Worm (Caenorhabditis elegans) whole organism, L4 larva: ENCODE data around the gene B0222.5.
A peak's percentile ranks its signal among the peaks of the same experiment; 100 is the strongest.

Source experiments
- D1046.2 ChIP-seq: fragments of 200-800 bp; sonication (Bioruptor generic); IDR thresholded peaks from 2 replicates; pipeline ENCODE4 v1.3.6; 2022; ENCODE audit warnings: missing genetic modification characterization, missing compliant biosample characterization
- F26F4.8 ChIP-seq: fragments of 200-800 bp; sonication (Bioruptor generic); conservative IDR thresholded peaks from 2 replicates; pipeline ENCODE4 v1.3.6; 2022; ENCODE audit warnings: missing genetic modification characterization, missing compliant biosample characterization
- F49E8.2 ChIP-seq: sonication (generic microtip); optimal IDR thresholded peaks from 2 replicates; lab custom pipeline; 2016; ENCODE audit warnings: missing compliant biosample characterization, mild to moderate bottlenecking, missing genetic modification characterization, borderline replicate concordance
- R02D3.7 ChIP-seq: fragments of 150-350 bp; sonication (generic microtip); optimal IDR thresholded peaks from 3 replicates; lab custom pipeline; 2014; ENCODE audit warnings: missing biosample characterization, missing genetic modification characterization
- Y105C5A.15 ChIP-seq: fragments of 200-800 bp; sonication (Bioruptor generic); IDR thresholded peaks from 2 replicates; pipeline ENCODE4 v1.3.6; 2022; ENCODE audit warnings: missing genetic modification characterization, missing compliant biosample characterization
- Y5F2A.4 ChIP-seq: fragments of 200-800 bp; sonication (Bioruptor generic); optimal IDR thresholded peaks from 2 replicates; lab custom pipeline; 2018; ENCODE audit warnings: mild to moderate bottlenecking, missing genetic modification characterization, missing compliant biosample characterization
- ZK337.2 ChIP-seq: fragments of 200-800 bp; sonication (Bioruptor generic); IDR thresholded peaks from 2 replicates; pipeline ENCODE4 v1.3.6; 2022; ENCODE audit warnings: missing genetic modification reagents, missing genetic modification characterization, missing compliant biosample characterization
- ZK546.5 ChIP-seq, 2 experiments: sonication (generic microtip); optimal IDR thresholded peaks; 2 replicates each; lab custom pipeline; 2017; ENCODE audit warnings: missing biosample characterization in 2 of 2, missing genetic modification characterization in 2 of 2
- aha-1 ChIP-seq: fragments of 150-350 bp; peaks from one replicate; lab custom pipeline; 2014; ENCODE audit warnings: missing biosample characterization, missing genetic modification characterization
- aly-2 ChIP-seq: sonication (generic microtip); optimal IDR thresholded peaks from 2 replicates; lab custom pipeline; 2018; ENCODE audit warnings: missing biosample characterization, missing genetic modification characterization
- ceh-20 ChIP-seq: fragments of 200-800 bp; sonication (Bioruptor generic); IDR thresholded peaks from 2 replicates; pipeline ENCODE4 v1.3.6; 2022; ENCODE audit warnings: missing genetic modification reagents, missing genetic modification characterization, missing compliant biosample characterization
- ceh-32 ChIP-seq: sonication (generic microtip); optimal IDR thresholded peaks from 2 replicates; lab custom pipeline; 2016; ENCODE audit warnings: mild to moderate bottlenecking, missing genetic modification characterization, missing compliant biosample characterization; ENCODE audit not compliant: poor library complexity
- ces-1 ChIP-seq: fragments of 150-350 bp; sonication (generic microtip); optimal IDR thresholded peaks from 4 replicates; lab custom pipeline; 2014; ENCODE audit warnings: missing biosample characterization, missing genetic modification reagents, missing genetic modification characterization
- daf-16 ChIP-seq, 3 experiments: sonication (generic microtip); optimal IDR thresholded peaks; 2 replicates each; lab custom pipeline; 2016 to 2017; ENCODE audit warnings: missing genetic modification characterization in 3 of 3, missing genetic modification reagents in 3 of 3, mild to moderate bottlenecking in 2 of 3, missing compliant biosample characterization in 2 of 3, missing biosample characterization in 1 of 3, moderate library complexity in 1 of 3
- dmd-6 ChIP-seq: fragments of 200-800 bp; sonication (Bioruptor generic); IDR thresholded peaks from 2 replicates; pipeline ENCODE4 v1.3.6; 2022; ENCODE audit warnings: missing genetic modification reagents, missing genetic modification characterization, missing compliant biosample characterization
- dmd-8 ChIP-seq: fragments of 200-800 bp; sonication (Bioruptor generic); IDR thresholded peaks from 2 replicates; pipeline ENCODE4 v1.3.6; 2022; ENCODE audit warnings: missing genetic modification characterization, missing compliant biosample characterization
- dpl-1 ChIP-seq: fragments of 150-350 bp; optimal IDR thresholded peaks from 2 replicates; lab custom pipeline; 2014; ENCODE audit warnings: missing biosample characterization, missing genetic modification reagents, missing genetic modification characterization
- dve-1 ChIP-seq: sonication (generic microtip); optimal IDR thresholded peaks from 2 replicates; lab custom pipeline; 2017; ENCODE audit warnings: antibody characterized with exemption, mild to moderate bottlenecking, missing genetic modification characterization, missing compliant biosample characterization; ENCODE audit not compliant: insufficient read depth
- egl-27 ChIP-seq: sonication (generic microtip); optimal IDR thresholded peaks from 3 replicates; lab custom pipeline; 2017; ENCODE audit warnings: missing biosample characterization, missing genetic modification reagents, missing genetic modification characterization
- egl-43 ChIP-seq: fragments of 200-800 bp; sonication (Bioruptor generic); IDR thresholded peaks from 2 replicates; pipeline ENCODE4 v1.3.6; 2022; ENCODE audit warnings: missing genetic modification reagents, missing genetic modification characterization, missing compliant biosample characterization
- hlh-11 ChIP-seq: fragments of 200-800 bp; sonication (Bioruptor generic); optimal IDR thresholded peaks from 2 replicates; lab custom pipeline; 2018; ENCODE audit warnings: mild to moderate bottlenecking, missing genetic modification characterization, missing compliant biosample characterization
- hmg-1.1 ChIP-seq: fragments of 200-800 bp; sonication (Bioruptor generic); IDR thresholded peaks from 2 replicates; pipeline ENCODE4 v1.3.6; 2022; ENCODE audit warnings: missing genetic modification reagents, missing genetic modification characterization, missing compliant biosample characterization
- jun-1 ChIP-seq: fragments of 150-350 bp; optimal IDR thresholded peaks from 2 replicates; lab custom pipeline; 2014; ENCODE audit warnings: missing biosample characterization, missing genetic modification reagents, missing genetic modification characterization
- lin-38 ChIP-seq: fragments of 200-800 bp; sonication (Bioruptor generic); IDR thresholded peaks from 2 replicates; pipeline ENCODE4 v1.3.6; 2022; ENCODE audit warnings: missing genetic modification reagents, missing genetic modification characterization, missing compliant biosample characterization
- lin-39 ChIP-seq: fragments of 150-350 bp; optimal IDR thresholded peaks from 2 replicates; lab custom pipeline; 2014; ENCODE audit warnings: missing biosample characterization, missing genetic modification reagents, missing genetic modification characterization
- lir-3 ChIP-seq: sonication (generic microtip); optimal IDR thresholded peaks from 2 replicates; lab custom pipeline; 2016; ENCODE audit warnings: mild to moderate bottlenecking, missing genetic modification characterization, missing compliant biosample characterization
- lsy-2 ChIP-seq, 2 experiments: fragments of 150-350 bp in 1 of 2; sonication (generic microtip) in 1 of 2; optimal IDR thresholded peaks; 2 replicates each; lab custom pipeline; 2014 to 2017; ENCODE audit warnings: missing biosample characterization in 2 of 2, missing genetic modification characterization in 2 of 2
- madf-5 ChIP-seq, 2 experiments: fragments of 200-800 bp; sonication (Bioruptor generic); IDR thresholded peaks; 2 replicates each; pipeline ENCODE4 v1.3.6; 2022; ENCODE audit warnings: missing compliant biosample characterization in 2 of 2, missing genetic modification characterization in 2 of 2
- mdt-29 ChIP-seq: fragments of 200-800 bp; sonication (Bioruptor generic); IDR thresholded peaks from 2 replicates; pipeline ENCODE4 v1.3.6; 2022; ENCODE audit warnings: missing genetic modification reagents, missing genetic modification characterization, missing compliant biosample characterization
- mep-1 ChIP-seq: fragments of 150-350 bp; sonication (generic microtip); optimal IDR thresholded peaks from 3 replicates; lab custom pipeline; 2014; ENCODE audit warnings: missing biosample characterization, missing genetic modification characterization
- nhr-102 ChIP-seq: sonication (generic microtip); optimal IDR thresholded peaks from 2 replicates; lab custom pipeline; 2016; ENCODE audit warnings: mild to moderate bottlenecking, missing genetic modification characterization, moderate library complexity, missing compliant biosample characterization
- nhr-237 ChIP-seq: sonication (generic microtip); optimal IDR thresholded peaks from 2 replicates; lab custom pipeline; 2017; ENCODE audit warnings: missing biosample characterization, missing genetic modification characterization
- nhr-28 ChIP-seq: fragments of 150-350 bp; optimal IDR thresholded peaks from 2 replicates; lab custom pipeline; 2014; ENCODE audit warnings: missing biosample characterization, missing genetic modification characterization
- nhr-41 ChIP-seq: fragments of 200-800 bp; sonication (Bioruptor generic); IDR thresholded peaks from 2 replicates; pipeline ENCODE4 v1.3.6; 2022; ENCODE audit warnings: missing genetic modification reagents, missing genetic modification characterization, missing compliant biosample characterization
- nhr-48 ChIP-seq: sonication (generic microtip); optimal IDR thresholded peaks from 2 replicates; lab custom pipeline; 2016; ENCODE audit warnings: mild to moderate bottlenecking, missing genetic modification characterization, missing compliant biosample characterization
- nhr-6 ChIP-seq: fragments of 150-350 bp; optimal IDR thresholded peaks from 2 replicates; lab custom pipeline; 2014; ENCODE audit warnings: missing biosample characterization, missing genetic modification characterization
- nhr-77 ChIP-seq: fragments of 150-350 bp; optimal IDR thresholded peaks from 2 replicates; lab custom pipeline; 2014; ENCODE audit warnings: missing biosample characterization, missing genetic modification characterization
- php-3 ChIP-seq: fragments of 200-800 bp; sonication (Bioruptor generic); IDR thresholded peaks from 2 replicates; pipeline ENCODE4 v1.3.6; 2022; ENCODE audit warnings: missing genetic modification reagents, missing genetic modification characterization, missing compliant biosample characterization
- pqm-1 ChIP-seq: sonication (generic microtip); optimal IDR thresholded peaks from 2 replicates; lab custom pipeline; 2017; ENCODE audit warnings: missing biosample characterization, missing genetic modification characterization
- set-16 ChIP-seq: fragments of 200-800 bp; sonication (Bioruptor generic); IDR thresholded peaks from 2 replicates; pipeline ENCODE4 v1.3.6; 2022; ENCODE audit warnings: missing genetic modification reagents, missing genetic modification characterization, missing compliant biosample characterization
- spr-1 ChIP-seq: sonication (generic microtip); optimal IDR thresholded peaks from 2 replicates; lab custom pipeline; 2016; ENCODE audit warnings: mild to moderate bottlenecking, missing genetic modification characterization, missing compliant biosample characterization
- spr-3 ChIP-seq: fragments of 200-800 bp; sonication (Bioruptor generic); optimal IDR thresholded peaks from 2 replicates; lab custom pipeline; 2018; ENCODE audit warnings: mild to moderate bottlenecking, missing genetic modification characterization, missing compliant biosample characterization
- tra-1 ChIP-seq: fragments of 200-800 bp; sonication (Bioruptor generic); IDR thresholded peaks from 2 replicates; pipeline ENCODE4 v1.3.6; 2022; ENCODE audit warnings: missing genetic modification reagents, missing genetic modification characterization, missing compliant biosample characterization
- unc-130 ChIP-seq: sonication (generic microtip); optimal IDR thresholded peaks from 2 replicates; lab custom pipeline; 2016; ENCODE audit warnings: missing genetic modification reagents, missing genetic modification characterization, missing compliant biosample characterization
- unc-62 ChIP-seq, 3 experiments: fragments of 150-350 bp in 1 of 3; sonication (generic microtip); optimal IDR thresholded peaks in 2 of 3; peaks in 1 of 3; 1 replicate in 1 of 3; 2 replicates in 2 of 3; lab custom pipeline; 2014 to 2017; ENCODE audit warnings: missing biosample characterization in 3 of 3, missing genetic modification characterization in 3 of 3, missing genetic modification reagents in 3 of 3, missing genotype in 1 of 3
- zag-1 ChIP-seq: fragments of 150-350 bp; optimal IDR thresholded peaks from 2 replicates; lab custom pipeline; 2014; ENCODE audit warnings: missing biosample characterization, missing genetic modification characterization
- zfp-2 ChIP-seq: sonication (generic microtip); optimal IDR thresholded peaks from 2 replicates; lab custom pipeline; 2016; ENCODE audit warnings: mild to moderate bottlenecking, missing genetic modification characterization, missing compliant biosample characterization
- ztf-11 ChIP-seq: fragments of 150-350 bp; optimal IDR thresholded peaks from 2 replicates; lab custom pipeline; 2014; ENCODE audit warnings: missing biosample characterization, missing genetic modification characterization

The B0222.5 gene

DNA sequence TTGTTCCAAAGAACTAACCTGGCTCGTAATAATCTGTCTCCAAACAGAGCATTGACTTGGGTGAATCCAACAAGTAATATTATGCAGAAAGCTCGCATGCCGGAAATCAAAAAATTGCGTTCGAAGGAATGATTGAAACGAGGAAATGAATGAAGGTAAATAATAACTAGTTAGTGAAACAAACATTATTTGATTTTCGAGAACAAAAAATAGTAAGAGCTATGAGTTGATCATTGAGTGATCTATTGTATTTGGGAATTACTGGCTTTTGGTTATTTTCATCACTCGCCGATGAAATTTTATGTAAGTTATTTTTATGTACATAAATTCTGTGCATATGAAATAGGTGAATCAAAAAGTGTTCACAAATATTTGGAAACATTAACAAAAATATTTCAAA lies at the start of gene B0222.5:
B0222.5 (minus strand) TSS at position 101 of the 400 bp plus-strand sequence.
- TF ChIP-seq Y105C5A.15 (GFP tag; lab: Robert Waterston, UW) (no peak), aha-1 (peak; percentile 66)

ce11 chrV:9202710-9203109 lies 48.0 kb upstream of the B0222.5 start, which contains the start of gene asp-2:
TSS of gene asp-2 (plus strand) at chrV:9203077.
- TF ChIP-seq daf-16 (GFP tag; optimal IDR thresholded peaks at IDR 0.05; lab: Kevin White, UChicago) (no peak), daf-16 (tag; optimal IDR thresholded peaks at IDR 0.05; lab: Kevin White, UChicago) (peak; percentile 63), spr-1 (tag; lab: Kevin White, UChicago) (no peak), ztf-11 (tag; lab: Kevin White, UChicago) (no peak), lin-38 (no peak), nhr-28 (tag; lab: Kevin White, UChicago) (peak; percentile 68), dve-1 (tag; lab: Kevin White, UChicago) (peak; percentile 74), aly-2 (tag; lab: Kevin White, UChicago) (no peak), R02D3.7 (tag; lab: Kevin White, UChicago) (no peak), lir-3 (tag; lab: Kevin White, UChicago) (no peak), nhr-77 (tag; lab: Kevin White, UChicago) (peak; percentile 20), lsy-2 (tag; optimal IDR thresholded peaks at IDR 0.05; lab: Kevin White, UChicago) (no peak), Y5F2A.4 (GFP tag; lab: Kevin White, UChicago) (no peak), ces-1 (GFP tag; lab: Kevin White, UChicago) (no peak), nhr-6 (tag; lab: Kevin White, UChicago) (no peak), egl-43 (GFP tag; lab: Robert Waterston, UW) (no peak), jun-1 (no peak), set-16 (GFP tag; lab: Robert Waterston, UW) (no peak), F49E8.2 (tag; lab: Kevin White, UChicago) (no peak), spr-3 (GFP tag; lab: Kevin White, UChicago) (no peak), dpl-1 (GFP tag; lab: Kevin White, UChicago) (no peak), egl-27 (tag; lab: Kevin White, UChicago) (no peak), dmd-8 (GFP tag; lab: Robert Waterston, UW) (no peak), ceh-32 (tag; lab: Kevin White, UChicago) (no peak), nhr-237 (tag; lab: Kevin White, UChicago) (no peak), D1046.2 (GFP tag; lab: Robert Waterston, UW) (no peak), madf-5 (GFP tag; IDR thresholded peaks at IDR 0.05; lab: Robert Waterston, UW) (no peak), ZK337.2 (no peak), hmg-1.1 (GFP tag; lab: Robert Waterston, UW) (no peak), unc-62 (GFP tag; optimal IDR thresholded peaks at IDR 0.05 in 1 of 2; lab: Kevin White, UChicago) (no peak), unc-62 (tag; optimal IDR thresholded peaks at IDR 0.05; lab: Kevin White, UChicago) (no peak), ZK546.5 (tag; optimal IDR thresholded peaks at IDR 0.05; lab: Kevin White, UChicago) (no peak), lin-39 (tag; lab: Kevin White, UChicago) (no peak), nhr-41 (GFP tag; lab: Robert Waterston, UW) (no peak), mep-1 (tag; lab: Kevin White, UChicago) (no peak), zfp-2 (no peak), zag-1 (tag; lab: Kevin White, UChicago) (no peak), nhr-102 (tag; lab: Kevin White, UChicago) (no peak), pqm-1 (tag; lab: Kevin White, UChicago) (peak; percentile 95), unc-130 (no peak), dmd-6 (peak; percentile 69), F26F4.8 (no peak), php-3 (GFP tag; lab: Robert Waterston, UW) (0 out of 2 replicates have a peak, but pooled peaks have one; percentile 53), mdt-29 (no peak), hlh-11 (tag; lab: Kevin White, UChicago) (peak; percentile 57), tra-1 (GFP tag; lab: Robert Waterston, UW) (peak; percentile 28; the same call in 1 of the 2 replicates), nhr-48 (tag; lab: Kevin White, UChicago) (no peak), ceh-20 (no peak)
